Worm (Caenorhabditis elegans) whole organism, midembryonic: ENCODE data around the gene odr-1.

Source experiments
- T22C8.4 ChIP-seq: fragments of 200-800 bp; sonication (Bioruptor generic); IDR thresholded peaks from 2 replicates; pipeline ENCODE4 v1.3.6; 2022; ENCODE audit warnings: missing genetic modification characterization, missing compliant biosample characterization
- cog-1 ChIP-seq: sonication (generic microtip); optimal IDR thresholded peaks from 2 replicates; lab custom pipeline; 2016; ENCODE audit warnings: missing genetic modification characterization, missing compliant biosample characterization
- flt-1 ChIP-seq: fragments of 200-800 bp; sonication (Bioruptor generic); IDR thresholded peaks from 2 replicates; pipeline ENCODE4 v1.3.6; 2022; ENCODE audit warnings: missing genetic modification characterization, missing compliant biosample characterization
- klf-2 ChIP-seq: fragments of 200-800 bp; sonication (Bioruptor generic); conservative IDR thresholded peaks from 2 replicates; pipeline ENCODE4 v1.3.6; 2022; ENCODE audit warnings: missing genetic modification reagents, missing genetic modification characterization, missing compliant biosample characterization
- med-1 ChIP-seq: sonication (generic microtip); optimal IDR thresholded peaks from 2 replicates; lab custom pipeline; 2017; ENCODE audit warnings: missing genetic modification characterization, mild to moderate bottlenecking, missing compliant biosample characterization, antibody characterized with exemption, missing genetic modification reagents; ENCODE audit not compliant: insufficient read depth
- ref-1 ChIP-seq: fragments of 200-800 bp; sonication (Bioruptor generic); conservative IDR thresholded peaks from 2 replicates; pipeline ENCODE4 v1.3.6; 2022; ENCODE audit warnings: missing genetic modification reagents, missing genetic modification characterization, missing compliant biosample characterization
- tab-1 ChIP-seq: fragments of 200-800 bp; sonication (Bioruptor generic); IDR thresholded peaks from 2 replicates; pipeline ENCODE4 v1.3.6; 2022; ENCODE audit warnings: missing genetic modification characterization, missing compliant biosample characterization
- ztf-23 ChIP-seq: fragments of 200-800 bp; sonication (Bioruptor generic); IDR thresholded peaks from 2 replicates; pipeline ENCODE4 v1.3.6; 2022; ENCODE audit warnings: missing genetic modification reagents, missing genetic modification characterization, missing compliant biosample characterization
- ztf-29 ChIP-seq: fragments of 200-800 bp; sonication (Bioruptor generic); IDR thresholded peaks from 2 replicates; pipeline ENCODE4 v1.3.6; 2022; ENCODE audit warnings: missing genetic modification reagents, missing genetic modification characterization, missing compliant biosample characterization

odr-1 gene

DNA sequence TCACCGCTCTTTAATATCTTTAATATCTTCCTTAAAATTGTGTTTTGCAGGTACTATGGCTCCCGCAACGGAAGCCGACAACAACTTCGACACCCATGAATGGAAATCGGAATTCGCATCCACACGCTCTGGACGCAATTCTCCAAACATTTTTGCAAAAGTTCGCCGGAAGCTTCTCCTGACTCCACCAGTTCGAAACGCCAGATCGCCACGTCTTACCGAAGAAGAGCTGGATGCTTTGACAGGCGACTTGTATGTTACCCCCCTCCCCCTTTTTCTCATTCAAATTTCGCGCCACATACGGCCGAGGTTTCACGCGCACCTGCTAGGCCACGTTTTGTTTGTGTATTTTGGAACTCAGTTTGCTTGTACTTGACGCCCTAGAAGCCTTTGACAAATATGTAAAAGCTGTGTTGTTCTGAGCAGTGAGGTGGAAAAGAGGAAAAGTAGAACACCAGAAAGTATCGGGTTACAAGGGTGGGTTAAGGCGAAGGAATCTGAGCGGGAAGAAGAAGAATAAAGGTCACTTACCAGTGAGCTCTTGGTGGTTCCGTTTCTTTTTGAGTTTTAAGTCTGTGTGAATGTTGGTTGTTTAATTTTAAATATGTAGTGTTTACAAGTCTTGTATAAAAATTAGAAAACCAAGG, 34.1 kb upstream of the odr-1 start, which contains the start of gene unc-84:
unc-84 (plus strand) TSS at position 51 of the 647 bp plus-strand sequence.
- no peak for TF ChIP-seq T22C8.4
- no peak for TF ChIP-seq ztf-23
- 0 out of 2 replicates have a peak, but pooled peaks have one; percentile 39 for TF ChIP-seq tab-1 (GFP tag; lab: Robert Waterston, UW)
- peak; percentile 42; the same call in 1 of the 2 replicates for TF ChIP-seq flt-1 (GFP tag; lab: Robert Waterston, UW)

DNA sequence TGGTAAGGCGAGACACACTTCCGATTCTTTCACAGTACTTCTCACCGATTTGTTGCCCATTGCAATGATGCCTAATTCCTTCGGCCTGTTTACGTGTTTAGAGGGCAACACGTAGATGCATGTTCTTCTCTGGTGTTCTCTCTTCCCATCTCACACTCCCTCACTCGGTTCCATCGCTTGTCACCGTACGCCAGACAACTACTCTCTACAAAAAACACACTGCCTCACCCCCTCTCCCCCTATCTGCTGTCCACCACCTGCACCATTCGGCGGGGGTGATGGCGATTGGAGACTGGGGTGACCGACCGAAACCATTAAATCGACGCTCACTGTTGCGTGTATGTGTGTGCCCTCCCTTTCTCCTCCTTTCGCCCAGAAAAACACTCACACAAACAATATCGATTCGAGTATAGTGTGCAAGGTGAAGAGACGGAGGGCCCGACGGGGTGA, 33.1 kb upstream of the odr-1 start:
- TF ChIP-seq cog-1 (tag; lab: Kevin White, UChicago) (peak; percentile 75), ref-1 (GFP tag; lab: Robert Waterston, UW) (no peak), ztf-23 (no peak), T22C8.4 (peak; percentile 39; the same call in 1 of the 2 replicates), tab-1 (GFP tag; lab: Robert Waterston, UW) (peak; percentile 75), med-1 (GFP tag; lab: Kevin White, UChicago) (no peak), flt-1 (GFP tag; lab: Robert Waterston, UW) (peak; percentile 62; the same call in 1 of the 2 replicates)

ce11 chrX:13581820-13582219, 31.0 kb upstream of the odr-1 start, which contains the start of gene F54B11.10:
Gene F54B11.10 (plus strand): TSS chrX:13582120.
- TF ChIP-seq ztf-23 = no peak
- no peak for TF ChIP-seq tab-1 (GFP tag; lab: Robert Waterston, UW)

- TF ChIP-seq ztf-23 = no peak
- TF ChIP-seq cog-1 (tag; lab: Kevin White, UChicago) = no peak
- TF ChIP-seq T22C8.4 = no peak
- no peak for TF ChIP-seq ref-1 (GFP tag; lab: Robert Waterston, UW)
- TF ChIP-seq flt-1 (GFP tag; lab: Robert Waterston, UW) = no peak
Measured at ce11 chrX:13578483-13578882, 27.7 kb upstream of the odr-1 start, which contains the start of gene F54B11.11. Gene F54B11.11 (plus strand): TSS chrX:13578783.

DNA sequence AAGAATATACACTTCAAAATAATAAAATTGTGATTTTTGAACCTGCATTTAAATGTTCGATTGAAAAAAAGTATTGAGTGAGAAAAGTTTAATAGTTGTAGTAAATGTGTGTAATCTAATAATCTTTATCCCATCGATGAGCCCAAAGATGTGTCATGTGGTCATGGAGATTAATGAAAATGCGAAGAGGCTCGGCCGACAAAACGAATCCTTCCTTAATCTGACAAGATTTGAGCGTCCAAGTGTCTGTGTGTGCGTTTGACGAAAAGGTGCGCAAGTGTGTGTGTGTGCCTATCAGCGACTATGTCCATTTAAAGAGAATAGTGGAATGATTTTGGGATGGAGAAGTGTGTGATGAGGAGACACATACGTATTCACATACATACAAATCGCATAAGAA, 23.2 kb upstream of the odr-1 start:
- TF ChIP-seq tab-1 (GFP tag; lab: Robert Waterston, UW) = no peak
- no peak for TF ChIP-seq med-1 (GFP tag; lab: Kevin White, UChicago)
- no peak for TF ChIP-seq klf-2 (GFP tag; lab: Robert Waterston, UW)
- no peak for TF ChIP-seq T22C8.4
- TF ChIP-seq ztf-23 = no peak
- no peak for TF ChIP-seq flt-1 (GFP tag; lab: Robert Waterston, UW)
- no peak for TF ChIP-seq ref-1 (GFP tag; lab: Robert Waterston, UW)
- TF ChIP-seq ztf-29 = no peak
- TF ChIP-seq cog-1 (tag; lab: Kevin White, UChicago) = no peak

- TF ChIP-seq med-1 (GFP tag; lab: Kevin White, UChicago) = no peak
Measured at ce11 chrX:13569854-13570253, 19.1 kb upstream of the odr-1 start, which contains the start of gene R01E6.7. Gene R01E6.7 (minus strand): TSS chrX:13569954.

DNA sequence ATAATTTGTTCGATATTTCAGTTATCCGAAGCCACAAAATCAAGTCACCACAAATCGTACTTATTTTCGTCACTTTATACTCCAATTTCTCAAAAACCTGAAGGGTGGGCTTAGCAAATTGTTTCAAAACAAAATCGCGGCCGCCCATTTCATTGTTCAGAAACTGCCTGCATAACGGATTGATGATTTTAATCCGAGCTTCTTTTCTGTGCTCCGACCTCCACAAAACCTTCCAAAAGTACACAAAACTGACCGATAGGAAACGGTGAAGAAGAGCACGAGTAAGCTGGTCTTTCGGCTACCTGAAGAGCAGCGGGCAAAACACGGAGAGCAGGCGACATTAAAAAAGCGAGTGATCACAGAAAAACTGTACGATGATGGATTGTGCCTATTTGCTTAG, 15.6 kb upstream of the odr-1 start, which contains the start of gene R01E6.2:
R01E6.2 (minus strand) TSS at position 101 of the 400 bp plus-strand sequence.
- no peak for TF ChIP-seq klf-2 (GFP tag; lab: Robert Waterston, UW)
- no peak for TF ChIP-seq flt-1 (GFP tag; lab: Robert Waterston, UW)
- no peak for TF ChIP-seq med-1 (GFP tag; lab: Kevin White, UChicago)
- no peak for TF ChIP-seq ref-1 (GFP tag; lab: Robert Waterston, UW)
- TF ChIP-seq cog-1 (tag; lab: Kevin White, UChicago) = no peak
- TF ChIP-seq ztf-23 = no peak
- no peak for TF ChIP-seq tab-1 (GFP tag; lab: Robert Waterston, UW)
- TF ChIP-seq T22C8.4 = no peak
- TF ChIP-seq ztf-29 = no peak

ce11 chrX:13561954-13562353, 11.2 kb upstream of the odr-1 start:
- TF ChIP-seq klf-2 (GFP tag; lab: Robert Waterston, UW) (no peak), cog-1 (tag; lab: Kevin White, UChicago) (no peak), ztf-23 (no peak), tab-1 (GFP tag; lab: Robert Waterston, UW) (no peak), ztf-29 (no peak), ref-1 (GFP tag; lab: Robert Waterston, UW) (no peak), T22C8.4 (no peak), flt-1 (GFP tag; lab: Robert Waterston, UW) (no peak), med-1 (GFP tag; lab: Kevin White, UChicago) (no peak)

DNA sequence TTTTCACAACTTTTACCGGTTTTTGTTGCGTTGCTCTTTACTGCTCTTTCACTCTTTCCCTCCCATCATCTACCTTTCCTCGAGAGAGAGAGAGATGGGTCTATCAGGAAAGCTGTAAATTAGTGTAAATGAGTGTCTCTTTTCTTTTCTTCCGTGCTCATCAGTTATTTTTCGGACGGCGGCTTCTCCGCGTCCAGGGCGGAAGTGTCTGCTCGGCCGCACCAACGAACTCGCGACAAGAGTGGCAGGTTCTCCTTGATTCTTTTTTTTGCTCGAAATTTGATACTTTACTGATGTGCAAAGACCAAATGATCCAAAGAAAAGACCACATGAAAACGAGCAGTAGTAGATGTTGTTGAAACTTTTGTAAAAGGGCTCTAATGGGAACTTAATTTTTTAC, 7.9 kb upstream of the odr-1 start:
- TF ChIP-seq ztf-29 (no peak), tab-1 (GFP tag; lab: Robert Waterston, UW) (no peak), ref-1 (GFP tag; lab: Robert Waterston, UW) (no peak), flt-1 (GFP tag; lab: Robert Waterston, UW) (no peak), klf-2 (GFP tag; lab: Robert Waterston, UW) (no peak), med-1 (GFP tag; lab: Kevin White, UChicago) (no peak), T22C8.4 (no peak)

DNA sequence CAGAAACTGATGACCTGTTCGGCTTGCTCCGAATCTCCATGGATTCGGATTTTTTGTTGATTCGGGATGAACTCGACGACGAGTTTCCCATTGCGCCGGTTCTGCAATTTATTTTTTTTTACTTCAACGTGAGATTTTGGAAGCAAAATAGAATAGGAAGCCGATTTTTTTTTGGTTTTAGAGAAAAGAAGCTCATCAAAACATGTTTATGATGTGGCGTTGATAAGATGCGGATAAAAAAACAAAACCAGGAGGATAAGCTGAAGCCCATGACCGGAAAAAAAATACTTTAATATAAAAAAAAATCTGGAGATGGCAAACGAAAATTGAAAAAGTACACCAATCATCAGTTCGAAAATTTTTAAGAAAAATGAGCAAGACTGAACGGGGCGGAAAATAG, 5.3 kb upstream of the odr-1 start, which contains the start of gene glb-20:
glb-20 (minus strand) TSS at position 101 of the 400 bp plus-strand sequence.
- TF ChIP-seq T22C8.4 = no peak
- no peak for TF ChIP-seq cog-1 (tag; lab: Kevin White, UChicago)
- no peak for TF ChIP-seq klf-2 (GFP tag; lab: Robert Waterston, UW)
- TF ChIP-seq med-1 (GFP tag; lab: Kevin White, UChicago) = no peak
- TF ChIP-seq ztf-23 = no peak
- TF ChIP-seq tab-1 (GFP tag; lab: Robert Waterston, UW) = no peak
- TF ChIP-seq ztf-29 = no peak
- no peak for TF ChIP-seq ref-1 (GFP tag; lab: Robert Waterston, UW)
- TF ChIP-seq flt-1 (GFP tag; lab: Robert Waterston, UW) = no peak
